Worm (Caenorhabditis elegans): Measurements from ENCODE around the gene T27E4.1.

- TF ChIP-seq him-1 (tag; optimal IDR thresholded peaks at IDR 0.05) (no peak), W03F9.2 (tag; optimal IDR thresholded peaks at IDR 0.05) (no peak), dao-5 (tag; optimal IDR thresholded peaks at IDR 0.05) (no peak)
Observed at ce11 chrV:9097213-9097612, 5.1 kb downstream of the T27E4.1 start.
